Worm (Caenorhabditis elegans): ENCODE results near the gene clec-36.

The clec-36 gene

ce11 chrV:16865404-16865803 lies 17.0 kb upstream of the clec-36 start, which contains the start of gene clec-28:
Gene clec-28, plus strand, starts transcription at chrV:16865704.
- TF ChIP-seq irx-1 (tag; optimal IDR thresholded peaks at IDR 0.05) (no peak), ama-1 (optimal IDR thresholded peaks at IDR 0.05) (no peak), ztf-11 (tag; optimal IDR thresholded peaks at IDR 0.05) (no peak), pag-3 (tag; optimal IDR thresholded peaks at IDR 0.05; ENCODE audit: borderline replicate concordance, insufficient read depth) (no peak), sox-4 (tag; optimal IDR thresholded peaks at IDR 0.05) (no peak), grh-1 (GFP tag; IDR thresholded peaks at IDR 0.05) (no peak), efl-3 (GFP tag; optimal IDR thresholded peaks at IDR 0.05) (no peak), egl-13 (tag; optimal IDR thresholded peaks at IDR 0.05) (no peak), unc-30 (tag; optimal IDR thresholded peaks at IDR 0.05) (no peak), nhr-84 (tag; optimal IDR thresholded peaks at IDR 0.05) (no peak), skn-1 (tag; optimal IDR thresholded peaks at IDR 0.05) (no peak), xbp-1 (tag; optimal IDR thresholded peaks at IDR 0.05) (no peak), C34B4.2 (tag; optimal IDR thresholded peaks at IDR 0.05) (no peak), fkh-10 (GFP tag; optimal IDR thresholded peaks at IDR 0.05) (no peak), nhr-28 (tag; optimal IDR thresholded peaks at IDR 0.05) (no peak)

- TF ChIP-seq aha-1 (tag; optimal IDR thresholded peaks at IDR 0.05) (no peak), nhr-28 (tag; optimal IDR thresholded peaks at IDR 0.05) (no peak), nhr-76 (tag; optimal IDR thresholded peaks at IDR 0.05) (no peak), hpl-2 (GFP tag; optimal IDR thresholded peaks at IDR 0.05) (no peak), efl-3 (GFP tag; optimal IDR thresholded peaks at IDR 0.05) (no peak), C34B4.2 (tag; optimal IDR thresholded peaks at IDR 0.05) (no peak), vab-15 (tag; optimal IDR thresholded peaks at IDR 0.05) (no peak), dsc-1 (tag; optimal IDR thresholded peaks at IDR 0.05) (no peak), sptf-1 (tag; optimal IDR thresholded peaks at IDR 0.05) (no peak), nhr-77 (tag; optimal IDR thresholded peaks at IDR 0.05) (no peak), aly-2 (tag; optimal IDR thresholded peaks at IDR 0.05) (no peak), nhr-20 (tag; optimal IDR thresholded peaks at IDR 0.05) (no peak), ets-5 (GFP tag; IDR thresholded peaks at IDR 0.05) (no peak), pqm-1 (tag; optimal IDR thresholded peaks at IDR 0.05) (no peak), ceh-8 (GFP tag; optimal IDR thresholded peaks at IDR 0.05) (no peak), sup-37 (GFP tag; optimal IDR thresholded peaks at IDR 0.05) (no peak), F16B12.6 (tag; optimal IDR thresholded peaks at IDR 0.05) (no peak), fkh-4 (tag; optimal IDR thresholded peaks at IDR 0.05; ENCODE audit: borderline replicate concordance) (no peak)
These were observed 13.3 kb upstream of the clec-36 start, which contains the start of the genes clec-32 and clec-24 for ce11 chrV:16861719-16862118. Gene clec-32, minus strand, starts transcription at chrV:16861819. Gene clec-24, plus strand, starts transcription at chrV:16862012.

ce11 chrV:16857977-16858479 lies 9.6 kb upstream of the clec-36 start, which contains the start of the genes clec-31 and clec-22:
Gene clec-31, minus strand, starts transcription at chrV:16858077.
Gene clec-22, plus strand, starts transcription at chrV:16858429.
- TF ChIP-seq nhr-237 (tag; optimal IDR thresholded peaks at IDR 0.05) (no peak), hlh-17 (GFP tag; optimal IDR thresholded peaks at IDR 0.05; ENCODE audit: borderline replicate concordance) (no peak), hlh-4 (tag; optimal IDR thresholded peaks at IDR 0.05) (no peak)

ce11 chrV:16853956-16854683 lies 5.7 kb upstream of the clec-36 start, which contains the start of the genes clec-35 and clec-27:
Gene clec-35, minus strand, starts transcription at chrV:16854056.
Gene clec-27, plus strand, starts transcription at chrV:16854633.
- TF ChIP-seq unc-62 (GFP tag; optimal IDR thresholded peaks at IDR 0.05) (no peak), C16A3.4 (tag; optimal IDR thresholded peaks at IDR 0.05) (no peak), F16B12.6 (tag; optimal IDR thresholded peaks at IDR 0.05) (no peak), vab-15 (tag; optimal IDR thresholded peaks at IDR 0.05) (no peak), nhr-47 (tag; optimal IDR thresholded peaks at IDR 0.05) (no peak), pag-3 (tag; optimal IDR thresholded peaks at IDR 0.05; ENCODE audit: borderline replicate concordance, insufficient read depth) (no peak), sox-4 (tag; optimal IDR thresholded peaks at IDR 0.05) (no peak), ets-5 (GFP tag; IDR thresholded peaks at IDR 0.05) (no peak), nhr-28 (tag; optimal IDR thresholded peaks at IDR 0.05) (no peak), alr-1 (tag; optimal IDR thresholded peaks at IDR 0.05; ENCODE audit: borderline replicate concordance) (no peak), nhr-19 (GFP tag; conservative IDR thresholded peaks at IDR 0.05) (no peak), efl-1 (optimal IDR thresholded peaks at IDR 0.05) (no peak), efl-1 (GFP tag; optimal IDR thresholded peaks at IDR 0.05 in 1 of 2) (no peak), ces-1 (GFP tag; optimal IDR thresholded peaks at IDR 0.05) (no peak)
